Worm (Caenorhabditis elegans): ENCODE results near the gene F14H3.12.

Gene F14H3.12

ce11 chrV:16046573-16046972 is 28.6 kb downstream of the F14H3.12 start, which contains the start of gene ZK285.2:
Gene ZK285.2 (plus strand): TSS chrV:16046873.
- TF ChIP-seq ceh-27 (GFP tag; optimal IDR thresholded peaks at IDR 0.05) (no peak), F49E8.2 (tag; optimal IDR thresholded peaks at IDR 0.05; ENCODE audit: insufficient read depth) (no peak)

ce11 chrV:16045837-16046236 is 29.3 kb downstream of the F14H3.12 start, which contains the start of gene T10C6.15:
Gene T10C6.15 (minus strand): TSS chrV:16045940.
- 0 out of 2 replicates have a peak, but pooled peaks have one; percentile 56 for TF ChIP-seq B0336.3 (GFP tag; IDR thresholded peaks at IDR 0.05)
- peak; percentile 18 for TF ChIP-seq madf-10 (tag; optimal IDR thresholded peaks at IDR 0.05)
- 0 out of 2 replicates have a peak, but pooled peaks have one; percentile 51 for TF ChIP-seq egl-44 (GFP tag; IDR thresholded peaks at IDR 0.05)
- peak in 1 of 2 experiments; percentile 38 for TF ChIP-seq let-607 (tag; optimal IDR thresholded peaks at IDR 0.05)
- TF ChIP-seq Y79H2A.3 (GFP tag; conservative IDR thresholded peaks at IDR 0.05) = no peak
- TF ChIP-seq dpl-1 (GFP tag; optimal IDR thresholded peaks at IDR 0.05) = no peak
- TF ChIP-seq hlh-26 (GFP tag; conservative IDR thresholded peaks at IDR 0.05) = no peak
- peak; percentile 66 for TF ChIP-seq atf-7 (tag; optimal IDR thresholded peaks at IDR 0.05)
- TF ChIP-seq ztf-22 (GFP tag; optimal IDR thresholded peaks at IDR 0.05) = peak; percentile 71
- TF ChIP-seq ztf-28 (GFP tag; IDR thresholded peaks at IDR 0.05) = no peak
- TF ChIP-seq pha-4 (tag; optimal IDR thresholded peaks at IDR 0.05) = peak; percentile 70
- no peak for TF ChIP-seq F37B4.10 (GFP tag; IDR thresholded peaks at IDR 0.05)
- TF ChIP-seq snpc-4 (GFP tag; optimal IDR thresholded peaks at IDR 0.05) = no peak
- peak in 1 of 4 experiments; percentile 9 for TF ChIP-seq snpc-4 (tag; optimal IDR thresholded peaks at IDR 0.05)
- TF ChIP-seq nhr-80 (tag; optimal IDR thresholded peaks at IDR 0.05) = peak; percentile 83
- no peak for TF ChIP-seq D2030.7 (GFP tag; IDR thresholded peaks at IDR 0.05)
- no peak for TF ChIP-seq ets-4 (GFP tag; optimal IDR thresholded peaks at IDR 0.05)
- peak; percentile 48 for TF ChIP-seq tbp1 (GFP tag; optimal IDR thresholded peaks at IDR 0.05)
- no peak for TF ChIP-seq mes-4 (tag; optimal IDR thresholded peaks at IDR 0.05)
- no peak for TF ChIP-seq ceh-79 (tag; optimal IDR thresholded peaks at IDR 0.05)

- peak; percentile 73 for TF ChIP-seq nhr-80 (tag; optimal IDR thresholded peaks at IDR 0.05)
- no peak for TF ChIP-seq egl-44 (GFP tag; IDR thresholded peaks at IDR 0.05)
Measured at ce11 chrV:16043686-16044085, 31.4 kb downstream of the F14H3.12 start.

DNA sequence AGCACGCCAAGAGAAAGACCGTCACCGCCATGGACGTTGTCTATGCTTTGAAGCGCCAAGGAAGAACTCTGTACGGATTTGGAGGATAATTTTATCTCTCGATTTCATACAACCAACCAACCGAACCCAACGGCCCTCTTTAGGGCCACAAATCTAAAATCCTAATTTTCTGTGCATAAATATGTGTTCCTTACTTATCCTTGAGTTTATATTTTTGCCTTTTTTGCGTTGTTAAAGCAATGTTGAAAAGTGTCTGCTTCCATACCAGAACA is 32.4 kb downstream of the F14H3.12 start:
- TF ChIP-seq mel-28 (tag; optimal IDR thresholded peaks at IDR 0.05; ENCODE audit: borderline replicate concordance) = no peak
- 0 out of 2 replicates have a peak, but pooled peaks have one; percentile 7 for TF ChIP-seq ztf-25 (GFP tag; IDR thresholded peaks at IDR 0.05)
- TF ChIP-seq nhr-120 (GFP tag; IDR thresholded peaks at IDR 0.05) = 0 out of 2 replicates have a peak, but pooled peaks have one; percentile 50
- 0 out of 2 replicates have a peak, but pooled peaks have one; percentile 17 for TF ChIP-seq Y56A3A.18 (GFP tag; IDR thresholded peaks at IDR 0.05)

- TF ChIP-seq nfyb-1 (GFP tag; IDR thresholded peaks at IDR 0.05) (0 out of 2 replicates have a peak, but pooled peaks have one; percentile 9), zfh-2 (GFP tag; conservative IDR thresholded peaks at IDR 0.05) (peak; percentile 58; the same call in 1 of the 2 replicates), hsf-1 (GFP tag; IDR thresholded peaks at IDR 0.05) (0 out of 2 replicates have a peak, but pooled peaks have one; percentile 35), egrh-3 (GFP tag; IDR thresholded peaks at IDR 0.05) (peak; percentile 63; the same call in 1 of the 2 replicates)
Measured at ce11 chrV:16041925-16042742, 33.0 kb downstream of the F14H3.12 start, which contains the start of the genes his-2 and his-1. Gene his-2 (minus strand): TSS chrV:16042283. Gene his-1 (plus strand): TSS chrV:16042520.
